Worm (Caenorhabditis elegans) whole organism, L3 larva: Measurements from ENCODE around the gene atl-1.
A peak's percentile ranks its signal among the peaks of the same experiment; 100 is the strongest.

Experiments used
- ZK546.5 ChIP-seq: sonication (generic microtip); optimal IDR thresholded peaks from 2 replicates; lab custom pipeline; 2017; ENCODE audit warnings: missing biosample characterization, missing genetic modification characterization
- aly-2 ChIP-seq: fragments of 150-350 bp; optimal IDR thresholded peaks from 2 replicates; lab custom pipeline; 2014; ENCODE audit warnings: missing biosample characterization, missing genetic modification characterization
- ama-1 ChIP-seq: fragments of 150-350 bp; optimal IDR thresholded peaks from 2 replicates; lab custom pipeline; 2018
- ceh-16 ChIP-seq: sonication (generic microtip); optimal IDR thresholded peaks from 2 replicates; lab custom pipeline; 2017; ENCODE audit warnings: missing biosample characterization, missing genetic modification characterization
- ceh-9 ChIP-seq: sonication (generic microtip); optimal IDR thresholded peaks from 2 replicates; lab custom pipeline; 2018; ENCODE audit warnings: missing biosample characterization, missing genetic modification characterization
- daf-12 ChIP-seq: fragments of 150-350 bp; optimal IDR thresholded peaks from 2 replicates; lab custom pipeline; 2014; ENCODE audit warnings: missing biosample characterization, missing genetic modification reagents, missing genetic modification characterization
- egl-27 ChIP-seq: sonication (generic microtip); optimal IDR thresholded peaks from 4 replicates; lab custom pipeline; 2017; ENCODE audit warnings: missing biosample characterization, missing genetic modification reagents, missing genetic modification characterization
- egl-5 ChIP-seq: fragments of 150-350 bp; optimal IDR thresholded peaks from 2 replicates; lab custom pipeline; 2017; ENCODE audit warnings: missing biosample characterization, missing genetic modification reagents, missing genetic modification characterization, inconsistent platforms
- elt-2 ChIP-seq: sonication (generic microtip); optimal IDR thresholded peaks from 2 replicates; lab custom pipeline; 2016; ENCODE audit warnings: missing genetic modification reagents, mild to moderate bottlenecking, missing genetic modification characterization, missing compliant biosample characterization
- fkh-10 ChIP-seq: sonication (generic microtip); optimal IDR thresholded peaks from 2 replicates; lab custom pipeline; 2017; ENCODE audit warnings: missing biosample characterization, missing genetic modification reagents, missing genetic modification characterization
- fkh-2 ChIP-seq: fragments of 150-350 bp; optimal IDR thresholded peaks from 2 replicates; lab custom pipeline; 2014; ENCODE audit warnings: missing biosample characterization, missing genetic modification reagents, missing genetic modification characterization
- hmg-11 ChIP-seq: sonication (generic microtip); optimal IDR thresholded peaks from 2 replicates; lab custom pipeline; 2016; ENCODE audit warnings: missing genetic modification characterization, missing compliant biosample characterization
- lin-15B ChIP-seq: fragments of 150-350 bp; optimal IDR thresholded peaks from 2 replicates; lab custom pipeline; 2014; ENCODE audit warnings: missing biosample characterization, missing genetic modification characterization
- mdl-1 ChIP-seq: fragments of 150-350 bp; optimal IDR thresholded peaks from 2 replicates; lab custom pipeline; 2014; ENCODE audit warnings: missing biosample characterization, missing genetic modification characterization
- nhr-11 ChIP-seq: fragments of 150-350 bp; optimal IDR thresholded peaks from 2 replicates; lab custom pipeline; 2014; ENCODE audit warnings: missing biosample characterization, missing genetic modification characterization
- nhr-23 ChIP-seq: fragments of 150-350 bp; optimal IDR thresholded peaks from 2 replicates; lab custom pipeline; 2014; ENCODE audit warnings: missing biosample characterization, missing genetic modification reagents, missing genetic modification characterization
- nhr-25 ChIP-seq: sonication (generic microtip); optimal IDR thresholded peaks from 2 replicates; lab custom pipeline; 2017; ENCODE audit warnings: missing biosample characterization, missing genetic modification characterization
- nhr-28 ChIP-seq: fragments of 150-350 bp; optimal IDR thresholded peaks from 2 replicates; lab custom pipeline; 2014; ENCODE audit warnings: missing biosample characterization, missing genetic modification characterization
- nhr-43 ChIP-seq: sonication (generic microtip); optimal IDR thresholded peaks from 2 replicates; lab custom pipeline; 2016; ENCODE audit warnings: mild to moderate bottlenecking, missing genetic modification characterization, missing compliant biosample characterization; ENCODE audit not compliant: poor library complexity, severe bottlenecking
- nhr-76 ChIP-seq: fragments of 150-350 bp; sonication (generic microtip); optimal IDR thresholded peaks from 5 replicates; lab custom pipeline; 2014; ENCODE audit warnings: missing biosample characterization, missing genetic modification characterization
- nhr-77 ChIP-seq: fragments of 150-350 bp; optimal IDR thresholded peaks from 2 replicates; lab custom pipeline; 2014; ENCODE audit warnings: missing biosample characterization, missing genetic modification characterization
- pha-4 ChIP-seq: fragments of 150-350 bp; optimal IDR thresholded peaks from 2 replicates; lab custom pipeline; 2014; ENCODE audit warnings: missing biosample characterization, missing genetic modification reagents, missing genetic modification characterization
- pqm-1 ChIP-seq: fragments of 150-350 bp; optimal IDR thresholded peaks from 2 replicates; lab custom pipeline; 2017; ENCODE audit warnings: missing biosample characterization, missing genetic modification characterization, inconsistent platforms
- sea-2 ChIP-seq: fragments of 150-350 bp; sonication (generic microtip); optimal IDR thresholded peaks from 4 replicates; lab custom pipeline; 2014; ENCODE audit warnings: missing biosample characterization, missing genetic modification reagents, missing genetic modification characterization
- snpc-4 ChIP-seq: fragments of 150-350 bp; optimal IDR thresholded peaks from 2 replicates; lab custom pipeline; 2014; ENCODE audit warnings: missing biosample characterization, missing genetic modification characterization
- unc-39 ChIP-seq: sonication (generic microtip); optimal IDR thresholded peaks from 4 replicates; lab custom pipeline; 2017; ENCODE audit warnings: missing biosample characterization, missing genetic modification characterization
- unc-62 ChIP-seq: fragments of 150-350 bp; sonication (generic microtip); optimal IDR thresholded peaks from 4 replicates; lab custom pipeline; 2014; ENCODE audit warnings: missing biosample characterization, missing genetic modification reagents, missing genetic modification characterization
- zag-1 ChIP-seq: fragments of 150-350 bp; optimal IDR thresholded peaks from 2 replicates; lab custom pipeline; 2014; ENCODE audit warnings: missing biosample characterization, missing genetic modification characterization
- ztf-11 ChIP-seq: fragments of 150-350 bp; optimal IDR thresholded peaks from 2 replicates; lab custom pipeline; 2014; ENCODE audit warnings: missing biosample characterization, missing genetic modification characterization
- ztf-4 ChIP-seq: fragments of 150-350 bp; optimal IDR thresholded peaks from 2 replicates; lab custom pipeline; 2014; ENCODE audit warnings: missing biosample characterization, missing genetic modification characterization

Gene atl-1

DNA sequence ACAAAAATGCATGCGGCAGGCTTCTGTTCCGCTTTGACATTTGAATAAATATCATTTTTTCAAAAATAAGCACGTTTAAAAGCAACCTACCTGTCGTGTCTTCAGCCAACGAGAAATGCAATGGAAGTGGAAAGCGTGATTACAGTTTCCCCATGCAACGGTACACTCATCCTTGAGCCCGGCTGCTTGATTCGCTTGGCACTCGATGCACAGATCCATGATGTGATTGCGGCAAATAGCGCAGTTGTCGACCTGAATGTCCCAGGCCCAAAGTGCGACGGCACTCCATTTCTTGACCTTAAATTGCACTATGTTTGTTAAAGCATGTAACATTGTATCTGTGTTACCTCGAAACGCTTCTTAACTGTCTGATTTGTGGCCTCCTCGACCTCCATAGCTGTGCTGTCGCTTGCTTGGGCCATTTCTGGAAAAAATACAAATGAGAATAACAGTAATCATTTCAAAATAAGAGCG lies 44.7 kb upstream of the atl-1 start, which contains the start of gene rbx-1:
TSS of gene rbx-1 (minus strand) at position 424 of the 474 bp plus-strand sequence.
- TF ChIP-seq nhr-28 (tag; lab: Kevin White, UChicago), result no peak
- no peak for TF ChIP-seq pqm-1
- no peak for TF ChIP-seq lin-15B (tag; lab: Kevin White, UChicago)
- no peak for TF ChIP-seq unc-39 (tag; lab: Kevin White, UChicago)
- TF ChIP-seq ztf-4 (tag; lab: Kevin White, UChicago), result no peak
- no peak for TF ChIP-seq unc-62 (GFP tag; lab: Kevin White, UChicago)
- no peak for TF ChIP-seq ceh-16 (tag; lab: Kevin White, UChicago)
- no peak for TF ChIP-seq pha-4
- no peak for TF ChIP-seq hmg-11 (tag; lab: Kevin White, UChicago)
- no peak for TF ChIP-seq nhr-77
- no peak for TF ChIP-seq aly-2 (tag; lab: Kevin White, UChicago)
- TF ChIP-seq ceh-9 (tag; lab: Kevin White, UChicago), result no peak

DNA sequence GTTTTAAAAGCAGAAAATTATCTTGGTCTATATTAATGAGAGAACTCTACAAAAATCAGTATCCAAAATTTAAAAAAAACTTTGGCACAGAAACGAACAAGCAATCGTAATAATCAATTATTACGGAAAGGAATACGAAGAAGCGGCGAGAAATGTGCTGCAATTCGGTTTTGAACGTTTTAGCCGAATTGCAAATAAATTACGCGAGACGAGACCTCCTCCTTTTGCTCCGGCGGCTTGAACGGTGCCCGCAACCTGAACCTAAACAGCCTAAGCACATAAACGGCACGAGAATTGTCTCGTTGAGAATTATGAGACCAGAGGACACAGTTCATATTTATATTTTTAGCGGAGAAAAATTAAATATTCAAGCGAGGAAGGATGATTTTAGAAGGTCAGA lies 44.0 kb upstream of the atl-1 start:
- TF ChIP-seq fkh-10 (GFP tag; lab: Kevin White, UChicago) (no peak), ama-1 (lab: Kevin White, UChicago) (peak; percentile 32)
- TF ChIP-seq, all 47 proteins: peak for 1

DNA sequence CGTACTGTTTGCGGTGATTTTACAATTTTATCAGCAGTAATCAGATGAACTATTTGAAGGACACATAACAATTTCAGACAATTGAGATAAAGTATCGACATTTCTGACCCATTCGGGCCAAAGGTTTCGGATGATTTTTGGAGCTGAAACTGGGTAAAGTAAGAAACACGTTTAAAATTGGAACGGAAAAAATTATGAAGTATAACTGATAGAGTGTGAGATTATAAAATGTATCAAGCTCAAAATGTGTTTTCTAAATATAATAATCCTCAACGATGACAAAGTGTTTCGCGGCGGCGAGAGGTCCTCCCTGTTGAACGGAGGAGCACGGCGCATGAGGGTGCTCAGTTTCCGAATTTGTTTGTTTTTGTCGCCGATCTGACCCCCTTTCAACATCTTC lies 40.2 kb upstream of the atl-1 start, which contains the start of gene ZK287.4:
TSS of gene ZK287.4 (minus strand) at position 101 of the 400 bp plus-strand sequence.
- no peak for TF ChIP-seq nhr-25
- no peak for TF ChIP-seq ztf-4 (tag; lab: Kevin White, UChicago)
- no peak for TF ChIP-seq hmg-11 (tag; lab: Kevin White, UChicago)
- TF ChIP-seq fkh-2 (tag; lab: Kevin White, UChicago), result no peak
- TF ChIP-seq mdl-1 (tag; lab: Kevin White, UChicago), result no peak
- no peak for TF ChIP-seq zag-1 (tag; lab: Kevin White, UChicago)
- TF ChIP-seq snpc-4, result no peak
- no peak for TF ChIP-seq lin-15B (tag; lab: Kevin White, UChicago)
- TF ChIP-seq egl-5 (tag; lab: Kevin White, UChicago), result no peak
- TF ChIP-seq ceh-9 (tag; lab: Kevin White, UChicago), result no peak
- no peak for TF ChIP-seq daf-12
- no peak for TF ChIP-seq pqm-1
- no peak for TF ChIP-seq nhr-43 (tag; lab: Kevin White, UChicago)
- no peak for TF ChIP-seq ceh-16 (tag; lab: Kevin White, UChicago)
- TF ChIP-seq elt-2 (tag; lab: Kevin White, UChicago), result no peak
- TF ChIP-seq nhr-11 (tag; lab: Kevin White, UChicago), result no peak
- no peak for TF ChIP-seq ama-1 (lab: Kevin White, UChicago)
- TF ChIP-seq egl-27, result no peak
- no peak for TF ChIP-seq ztf-11

DNA sequence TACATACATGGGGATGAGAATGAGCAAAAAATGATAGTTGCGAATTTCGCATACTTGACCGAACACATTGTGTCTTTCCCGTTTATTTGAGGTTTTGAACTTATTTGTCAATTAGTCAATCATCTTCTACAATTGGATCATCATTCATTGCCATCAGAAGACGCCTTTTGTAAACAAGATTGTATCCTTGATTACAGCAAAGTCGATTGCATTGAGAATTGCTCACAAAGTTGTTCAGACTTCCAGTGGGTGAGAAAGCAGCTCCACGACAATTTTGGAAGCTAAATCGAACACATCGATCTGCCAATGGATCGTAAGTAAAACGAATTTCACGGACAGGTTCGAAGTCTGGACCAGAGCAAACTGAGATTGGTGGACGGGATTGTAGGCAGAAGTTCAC lies 34.9 kb upstream of the atl-1 start:
- TF ChIP-seq pha-4 (no peak), mdl-1 (tag; lab: Kevin White, UChicago) (no peak), zag-1 (tag; lab: Kevin White, UChicago) (no peak), nhr-23 (tag; lab: Kevin White, UChicago) (no peak), ZK546.5 (no peak), nhr-76 (tag; lab: Kevin White, UChicago) (no peak), elt-2 (tag; lab: Kevin White, UChicago) (no peak), nhr-43 (tag; lab: Kevin White, UChicago) (no peak)

DNA sequence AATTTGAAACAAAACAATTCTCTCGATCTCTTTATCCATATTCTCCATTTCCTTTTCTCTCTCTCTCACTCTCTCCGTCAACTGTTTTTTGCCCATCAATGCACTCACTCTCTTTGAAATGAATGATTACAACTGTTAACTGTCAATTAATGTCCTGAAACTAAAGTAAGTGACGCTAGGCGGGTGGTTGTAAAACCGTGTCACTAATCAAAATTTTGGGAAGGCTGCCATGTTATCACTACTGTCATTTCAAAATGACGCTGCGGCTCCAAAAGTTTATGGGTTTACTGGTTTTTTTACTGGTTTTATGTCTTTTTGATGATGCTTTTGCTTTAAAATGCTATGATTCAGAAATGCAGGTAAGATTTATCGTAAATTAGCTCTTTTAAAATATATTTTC lies 33.8 kb upstream of the atl-1 start, which contains the start of gene ZK287.9:
TSS of gene ZK287.9 (plus strand) at position 192 of the 400 bp plus-strand sequence.
- TF ChIP-seq nhr-77 (no peak), elt-2 (tag; lab: Kevin White, UChicago) (peak; percentile 67), pqm-1 (peak; percentile 37)
- TF ChIP-seq, all 47 proteins: peak for 2

DNA sequence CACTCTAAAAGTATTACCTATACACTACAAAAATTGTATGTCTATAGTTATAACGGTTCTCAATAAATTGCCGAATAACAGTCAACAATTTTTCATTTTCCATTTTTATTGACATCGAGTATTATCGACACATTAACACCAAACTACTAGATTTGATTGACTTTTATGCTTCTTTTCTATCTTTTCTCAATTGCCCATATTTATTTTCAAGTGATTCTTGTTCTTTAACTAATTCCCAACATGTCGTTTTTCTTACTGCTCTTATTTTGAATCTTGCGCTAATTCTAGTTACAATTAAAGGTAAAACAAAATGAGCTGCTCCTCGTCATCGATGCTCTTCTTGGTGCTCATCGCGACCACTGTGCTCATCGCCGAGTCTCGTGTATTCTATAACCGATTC lies 32.6 kb upstream of the atl-1 start, which contains the start of gene cthd-1:
TSS of gene cthd-1 (plus strand) at position 301 of the 400 bp plus-strand sequence.
- TF ChIP-seq sea-2 (GFP tag; lab: Kevin White, UChicago) (no peak), ztf-4 (tag; lab: Kevin White, UChicago) (no peak), pha-4 (no peak), daf-12 (no peak), ceh-9 (tag; lab: Kevin White, UChicago) (no peak), egl-27 (no peak), pqm-1 (no peak), nhr-43 (tag; lab: Kevin White, UChicago) (no peak), fkh-2 (tag; lab: Kevin White, UChicago) (no peak)
